Worm (Caenorhabditis elegans) whole organism, L1 larva: ENCODE results near the gene aqp-12.

Experiments
- C04F5.9 ChIP-seq: sonication (generic microtip); optimal IDR thresholded peaks from 2 replicates; lab custom pipeline; 2016; ENCODE audit warnings: missing genetic modification characterization, missing compliant biosample characterization
- C16A3.4 ChIP-seq: fragments of 150-350 bp; optimal IDR thresholded peaks from 2 replicates; lab custom pipeline; 2014; ENCODE audit warnings: missing biosample characterization, missing genetic modification characterization
- F16B12.6 ChIP-seq: fragments of 150-350 bp; optimal IDR thresholded peaks from 2 replicates; lab custom pipeline; 2014; ENCODE audit warnings: missing biosample characterization, missing genetic modification characterization
- aha-1 ChIP-seq: fragments of 150-350 bp; optimal IDR thresholded peaks from 2 replicates; lab custom pipeline; 2014; ENCODE audit warnings: missing biosample characterization, missing genetic modification characterization
- aly-2 ChIP-seq: fragments of 150-350 bp; optimal IDR thresholded peaks from 2 replicates; lab custom pipeline; 2014; ENCODE audit warnings: missing biosample characterization, missing genetic modification characterization
- blmp-1 ChIP-seq: fragments of 150-350 bp; optimal IDR thresholded peaks from 2 replicates; lab custom pipeline; 2014; ENCODE audit warnings: missing biosample characterization, missing genetic modification characterization
- ceh-63 ChIP-seq: fragments of 200-800 bp; sonication (Bioruptor generic); optimal IDR thresholded peaks from 2 replicates; lab custom pipeline; 2018; ENCODE audit warnings: mild to moderate bottlenecking, missing genetic modification characterization, missing compliant biosample characterization
- ceh-8 ChIP-seq: fragments of 200-800 bp; sonication (Bioruptor generic); optimal IDR thresholded peaks from 2 replicates; lab custom pipeline; 2018; ENCODE audit warnings: mild to moderate bottlenecking, missing genetic modification characterization, moderate library complexity, missing compliant biosample characterization
- ceh-88 ChIP-seq: fragments of 200-800 bp; sonication (Bioruptor generic); IDR thresholded peaks from 2 replicates; pipeline ENCODE4 v1.3.6; 2022; ENCODE audit warnings: missing genetic modification characterization, missing compliant biosample characterization
- ces-1 ChIP-seq: fragments of 150-350 bp; optimal IDR thresholded peaks from 2 replicates; lab custom pipeline; 2014; ENCODE audit warnings: missing biosample characterization, missing genetic modification reagents, missing genetic modification characterization
- dpl-1 ChIP-seq, 3 experiments: fragments of 150-350 bp in 2 of 3; sonication (generic microtip) in 1 of 3; optimal IDR thresholded peaks; 2 replicates each; lab custom pipeline; 2014 to 2017; ENCODE audit warnings: missing biosample characterization in 3 of 3, missing genetic modification characterization in 3 of 3, missing genetic modification reagents in 3 of 3
- efl-1 ChIP-seq, 4 experiments: fragments of 150-350 bp; optimal IDR thresholded peaks in 3 of 4; peaks in 1 of 4; 1 replicate in 1 of 4; 2 replicates in 3 of 4; lab custom pipeline; 2014; ENCODE audit warnings: missing biosample characterization in 2 of 4, missing genetic modification characterization in 2 of 4, missing genetic modification reagents in 2 of 4
- egl-27 ChIP-seq, 2 experiments: fragments of 150-350 bp in 1 of 2; sonication (generic microtip); optimal IDR thresholded peaks; 3 replicates each; lab custom pipeline; 2017 to 2018; ENCODE audit warnings: missing biosample characterization in 2 of 2, missing genetic modification characterization in 2 of 2, missing genetic modification reagents in 2 of 2
- elt-3 ChIP-seq, 6 experiments: fragments of 150-350 bp in 1 of 6; sonication (generic microtip); optimal IDR thresholded peaks; 2 replicates each; lab custom pipeline; 2017 to 2018; ENCODE audit warnings: missing biosample characterization in 6 of 6, missing genetic modification characterization in 6 of 6, inconsistent platforms in 1 of 6
- fos-1 ChIP-seq: fragments of 150-350 bp; optimal IDR thresholded peaks from 2 replicates; lab custom pipeline; 2014; ENCODE audit warnings: missing biosample characterization, missing genetic modification characterization
- grh-1 ChIP-seq: fragments of 200-800 bp; sonication (Bioruptor generic); IDR thresholded peaks from 2 replicates; pipeline ENCODE4 v1.3.6; 2022; ENCODE audit warnings: missing genetic modification reagents, missing genetic modification characterization, missing compliant biosample characterization
- hlh-17 ChIP-seq: fragments of 200-800 bp; sonication (Bioruptor generic); optimal IDR thresholded peaks from 2 replicates; lab custom pipeline; 2018; ENCODE audit warnings: missing genetic modification characterization, mild to moderate bottlenecking, missing compliant biosample characterization, moderate library complexity, borderline replicate concordance
- hpl-2 ChIP-seq: fragments of 150-350 bp; optimal IDR thresholded peaks from 2 replicates; lab custom pipeline; 2014; ENCODE audit warnings: missing biosample characterization, missing genetic modification reagents, missing genetic modification characterization
- irx-1 ChIP-seq: sonication (generic microtip); optimal IDR thresholded peaks from 2 replicates; lab custom pipeline; 2016; ENCODE audit warnings: missing genetic modification characterization, missing compliant biosample characterization
- isw-1 ChIP-seq: fragments of 200-800 bp; sonication (Bioruptor generic); IDR thresholded peaks from 2 replicates; pipeline ENCODE4 v1.3.6; 2022; ENCODE audit warnings: missing genetic modification characterization, missing compliant biosample characterization
- jun-1 ChIP-seq: fragments of 150-350 bp; optimal IDR thresholded peaks from 2 replicates; lab custom pipeline; 2014; ENCODE audit warnings: missing biosample characterization, missing genetic modification reagents, missing genetic modification characterization
- lin-13 ChIP-seq: fragments of 150-350 bp; optimal IDR thresholded peaks from 2 replicates; lab custom pipeline; 2014; ENCODE audit warnings: missing biosample characterization, missing genetic modification reagents, missing genetic modification characterization
- lin-14 ChIP-seq: fragments of 200-800 bp; sonication (Bioruptor generic); optimal IDR thresholded peaks from 2 replicates; lab custom pipeline; 2018; ENCODE audit warnings: mild to moderate bottlenecking, missing genetic modification characterization, moderate library complexity, missing compliant biosample characterization
- lin-15B ChIP-seq: fragments of 150-350 bp; sonication (generic microtip); optimal IDR thresholded peaks from 3 replicates; lab custom pipeline; 2014; ENCODE audit warnings: missing biosample characterization, missing genetic modification characterization
- lin-39 ChIP-seq: fragments of 150-350 bp; optimal IDR thresholded peaks from 2 replicates; lab custom pipeline; 2014; ENCODE audit warnings: missing biosample characterization, missing genetic modification reagents, missing genetic modification characterization
- mdl-1 ChIP-seq, 2 experiments: fragments of 150-350 bp; optimal IDR thresholded peaks; 2 replicates each; lab custom pipeline; 2014 to 2017; ENCODE audit warnings: missing biosample characterization in 2 of 2, missing genetic modification characterization in 2 of 2, inconsistent platforms in 1 of 2
- mef-2 ChIP-seq: fragments of 150-350 bp; optimal IDR thresholded peaks from 2 replicates; lab custom pipeline; 2014; ENCODE audit warnings: missing biosample characterization, missing genetic modification characterization
- mep-1 ChIP-seq: fragments of 150-350 bp; optimal IDR thresholded peaks from 2 replicates; lab custom pipeline; 2014; ENCODE audit warnings: missing biosample characterization, missing genetic modification characterization
- nhr-12 ChIP-seq: sonication (generic microtip); optimal IDR thresholded peaks from 2 replicates; lab custom pipeline; 2017; ENCODE audit warnings: missing biosample characterization, missing genetic modification characterization
- nhr-20 ChIP-seq: sonication (generic microtip); optimal IDR thresholded peaks from 2 replicates; lab custom pipeline; 2016; ENCODE audit warnings: mild to moderate bottlenecking, missing genetic modification characterization, missing compliant biosample characterization
- nhr-47 ChIP-seq: sonication (generic microtip); optimal IDR thresholded peaks from 2 replicates; lab custom pipeline; 2016; ENCODE audit warnings: mild to moderate bottlenecking, missing genetic modification characterization, moderate library complexity, missing compliant biosample characterization
- nhr-71 ChIP-seq: sonication (generic microtip); optimal IDR thresholded peaks from 2 replicates; lab custom pipeline; 2016; ENCODE audit warnings: mild to moderate bottlenecking, missing genetic modification characterization, moderate library complexity, missing compliant biosample characterization
- nhr-76 ChIP-seq: sonication (generic microtip); optimal IDR thresholded peaks from 2 replicates; lab custom pipeline; 2017; ENCODE audit warnings: missing biosample characterization, missing genetic modification characterization
- nhr-84 ChIP-seq: sonication (generic microtip); optimal IDR thresholded peaks from 2 replicates; lab custom pipeline; 2017; ENCODE audit warnings: missing biosample characterization, missing genetic modification characterization
- nhr-85 ChIP-seq: sonication (generic microtip); peaks from one replicate; lab custom pipeline; 2016; ENCODE audit warnings: missing genetic modification characterization, inconsistent platforms, missing compliant biosample characterization
- nhr-90 ChIP-seq: sonication (generic microtip); optimal IDR thresholded peaks from 2 replicates; lab custom pipeline; 2016; ENCODE audit warnings: mild to moderate bottlenecking, missing genetic modification characterization, missing compliant biosample characterization; ENCODE audit not compliant: poor library complexity
- pag-3 ChIP-seq: sonication (generic microtip); optimal IDR thresholded peaks from 2 replicates; lab custom pipeline; 2017; ENCODE audit warnings: missing genetic modification characterization, mild to moderate bottlenecking, missing compliant biosample characterization, antibody characterized with exemption, borderline replicate concordance; ENCODE audit not compliant: insufficient read depth
- pqm-1 ChIP-seq: sonication (generic microtip); optimal IDR thresholded peaks from 3 replicates; lab custom pipeline; 2017; ENCODE audit warnings: missing biosample characterization, missing genetic modification characterization
- rnt-1 ChIP-seq: sonication (generic microtip); optimal IDR thresholded peaks from 2 replicates; lab custom pipeline; 2016; ENCODE audit warnings: mild to moderate bottlenecking, missing genetic modification characterization, moderate library complexity, missing compliant biosample characterization
- snu-23 ChIP-seq: sonication (generic microtip); optimal IDR thresholded peaks from 2 replicates; lab custom pipeline; 2016; ENCODE audit warnings: missing genetic modification characterization, missing compliant biosample characterization
- unc-130 ChIP-seq: fragments of 150-350 bp; optimal IDR thresholded peaks from 2 replicates; lab custom pipeline; 2017; ENCODE audit warnings: missing biosample characterization, missing genetic modification characterization, inconsistent platforms
- unc-30 ChIP-seq: sonication (generic microtip); optimal IDR thresholded peaks from 2 replicates; lab custom pipeline; 2017; ENCODE audit warnings: missing biosample characterization, missing genetic modification characterization
- unc-86 ChIP-seq: sonication (generic microtip); optimal IDR thresholded peaks from 2 replicates; lab custom pipeline; 2016; ENCODE audit warnings: missing genetic modification characterization, missing compliant biosample characterization
- unc-98 ChIP-seq: fragments of 200-800 bp; sonication (Bioruptor generic); IDR thresholded peaks from 2 replicates; pipeline ENCODE4 v1.3.6; 2022; ENCODE audit warnings: missing genetic modification characterization, missing compliant biosample characterization
- vab-15 ChIP-seq: sonication (generic microtip); optimal IDR thresholded peaks from 2 replicates; lab custom pipeline; 2017; ENCODE audit warnings: missing genotype, mild to moderate bottlenecking, missing genetic modification characterization, missing compliant biosample characterization
- zag-1 ChIP-seq: fragments of 150-350 bp; optimal IDR thresholded peaks from 2 replicates; lab custom pipeline; 2014; ENCODE audit warnings: missing biosample characterization, missing genetic modification characterization
- zip-4 ChIP-seq: fragments of 200-800 bp; sonication (Bioruptor generic); optimal IDR thresholded peaks from 2 replicates; lab custom pipeline; 2018; ENCODE audit warnings: mild to moderate bottlenecking, missing genetic modification characterization, moderate library complexity, missing compliant biosample characterization

Gene aqp-12

DNA sequence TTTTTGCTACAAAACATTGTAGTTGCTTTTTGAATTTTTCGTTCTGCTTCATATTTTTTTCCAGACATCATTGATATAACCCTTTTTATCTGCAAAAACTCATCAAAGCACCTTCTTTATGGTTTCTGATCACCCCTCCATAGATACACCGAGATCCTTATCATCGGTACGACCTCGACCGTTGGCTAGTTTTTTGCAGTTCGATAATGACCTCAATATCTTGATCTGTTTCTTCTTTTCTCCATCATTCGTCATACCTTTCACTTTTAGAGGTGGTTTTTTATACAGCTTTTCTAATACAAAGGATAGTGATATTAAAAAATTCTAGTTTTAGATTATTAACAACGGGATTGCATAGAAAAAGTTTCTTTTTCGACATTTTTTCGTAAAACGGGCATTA is 36.4 kb downstream of the aqp-12 start:
- TF ChIP-seq unc-130 (tag; lab: Kevin White, UChicago) (no peak), ceh-63 (GFP tag; lab: Kevin White, UChicago) (no peak), nhr-85 (tag; lab: Kevin White, UChicago) (peak; percentile 87), nhr-76 (tag; lab: Kevin White, UChicago) (no peak), nhr-20 (peak; percentile 14), isw-1 (GFP tag; lab: Robert Waterston, UW) (no peak), unc-98 (no peak), unc-30 (tag; lab: Kevin White, UChicago) (no peak), elt-3 (tag; optimal IDR thresholded peaks at IDR 0.05; lab: Kevin White, UChicago) (peak in 4 of 6 experiments; percentile 43 to 56 (median 54)), grh-1 (peak; percentile 29; the same call in 1 of the 2 replicates), lin-39 (tag; lab: Kevin White, UChicago) (no peak), zip-4 (GFP tag; lab: Kevin White, UChicago) (no peak), pqm-1 (tag; lab: Kevin White, UChicago) (no peak), lin-14 (no peak), egl-27 (tag; optimal IDR thresholded peaks at IDR 0.05; lab: Kevin White, UChicago) (no peak), ceh-8 (GFP tag; lab: Kevin White, UChicago) (no peak), pag-3 (no peak), jun-1 (tag; lab: Kevin White, UChicago) (no peak), blmp-1 (tag; lab: Kevin White, UChicago) (peak; percentile 96), rnt-1 (tag; lab: Kevin White, UChicago) (no peak), zag-1 (tag; lab: Kevin White, UChicago) (no peak), dpl-1 (GFP tag; optimal IDR thresholded peaks at IDR 0.05; lab: Kevin White, UChicago) (no peak), aly-2 (tag; lab: Kevin White, UChicago) (no peak), fos-1 (no peak), F16B12.6 (tag; lab: Kevin White, UChicago) (no peak), nhr-90 (tag; lab: Kevin White, UChicago) (no peak), aha-1 (tag; lab: Kevin White, UChicago) (no peak), nhr-47 (no peak), C16A3.4 (tag; lab: Kevin White, UChicago) (no peak), irx-1 (tag; lab: Kevin White, UChicago) (no peak), C04F5.9 (tag; lab: Kevin White, UChicago) (no peak), mdl-1 (tag; optimal IDR thresholded peaks at IDR 0.05; lab: Kevin White, UChicago) (no peak), lin-15B (tag; lab: Kevin White, UChicago) (no peak), nhr-71 (tag; lab: Kevin White, UChicago) (peak; percentile 33), mef-2 (tag; lab: Kevin White, UChicago) (no peak), snu-23 (GFP tag; lab: Kevin White, UChicago) (peak; percentile 18), lin-13 (GFP tag; lab: Kevin White, UChicago) (no peak), ceh-88 (GFP tag; lab: Robert Waterston, UW) (no peak), vab-15 (no peak), nhr-84 (tag; lab: Kevin White, UChicago) (peak; percentile 41), efl-1 (optimal IDR thresholded peaks at IDR 0.05; lab: Kevin White, UChicago) (no peak), efl-1 (GFP tag; optimal IDR thresholded peaks at IDR 0.05 in 1 of 2; lab: Kevin White, UChicago) (no peak), hpl-2 (GFP tag; lab: Kevin White, UChicago) (no peak)

- TF ChIP-seq C04F5.9 (tag; lab: Kevin White, UChicago) (no peak), unc-130 (tag; lab: Kevin White, UChicago) (no peak), hpl-2 (GFP tag; lab: Kevin White, UChicago) (no peak), nhr-12 (no peak), C16A3.4 (tag; lab: Kevin White, UChicago) (no peak), elt-3 (tag; optimal IDR thresholded peaks at IDR 0.05; lab: Kevin White, UChicago) (no peak), irx-1 (tag; lab: Kevin White, UChicago) (no peak), mep-1 (tag; lab: Kevin White, UChicago) (no peak), unc-98 (no peak), unc-86 (tag; lab: Kevin White, UChicago) (no peak), hlh-17 (GFP tag; lab: Kevin White, UChicago) (no peak), ces-1 (GFP tag; lab: Kevin White, UChicago) (no peak)
Measured at ce11 chrII:12240088-12240487, 37.1 kb downstream of the aqp-12 start, which contains the start of gene txdc-12.1. Gene txdc-12.1, plus strand, starts transcription at chrII:12240388.
